Worm (Caenorhabditis elegans): ENCODE measurements around the gene snb-2.

The snb-2 gene

DNA sequence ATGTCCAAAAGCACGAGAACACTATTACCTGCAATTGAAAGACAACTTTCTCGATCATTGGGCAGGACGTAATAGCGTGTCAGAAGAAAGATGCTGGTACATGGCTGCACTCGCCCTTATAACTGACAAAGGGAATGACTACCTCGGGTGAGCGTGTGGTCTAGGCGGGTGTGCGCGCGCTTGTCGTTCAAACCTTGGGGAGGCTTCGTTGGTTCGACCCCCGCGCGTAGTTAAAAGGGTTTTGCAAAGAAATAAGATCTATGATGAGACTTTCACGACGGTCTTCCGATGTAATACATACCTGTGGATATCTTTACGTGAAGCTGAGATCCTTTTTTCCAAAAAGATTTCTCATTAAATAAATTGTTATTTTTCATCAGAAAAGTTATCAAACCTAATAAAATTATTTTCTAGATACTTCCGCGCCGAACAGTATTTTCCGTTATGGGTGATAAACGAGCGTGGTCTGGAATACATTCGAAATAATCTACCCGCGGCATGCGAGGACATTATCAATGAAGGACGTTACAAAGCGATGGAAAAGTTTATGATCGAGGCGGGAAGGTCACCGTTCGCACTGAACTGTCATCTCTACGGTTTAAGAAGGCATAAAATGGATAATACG is 42.1 kb downstream of the snb-2 start (continued):
- TF ChIP-seq madf-8 (GFP tag; conservative IDR thresholded peaks at IDR 0.05): peak; percentile 81
- TF ChIP-seq attf-6 (GFP tag; IDR thresholded peaks at IDR 0.05): peak; percentile 92
- peak; percentile 93 for TF ChIP-seq madf-10 (tag; optimal IDR thresholded peaks at IDR 0.05)
- TF ChIP-seq egrh-3 (GFP tag; IDR thresholded peaks at IDR 0.05): peak; percentile 82
- TF ChIP-seq bed-1 (GFP tag; IDR thresholded peaks at IDR 0.05): peak; percentile 100
- peak; percentile 58 for TF ChIP-seq F55B11.4 (tag; optimal IDR thresholded peaks at IDR 0.05; ENCODE audit: borderline replicate concordance, insufficient read depth)
- TF ChIP-seq hlh-26 (GFP tag; conservative IDR thresholded peaks at IDR 0.05): peak; percentile 87
- TF ChIP-seq nhr-27 (tag; optimal IDR thresholded peaks at IDR 0.05): peak; percentile 100
- peak; percentile 50 for TF ChIP-seq xnd-1 (tag; optimal IDR thresholded peaks at IDR 0.05)
- peak; percentile 86 for TF ChIP-seq snpc-1.1 (tag; optimal IDR thresholded peaks at IDR 0.05; ENCODE audit: insufficient read depth)
- TF ChIP-seq dox-1 (GFP tag; IDR thresholded peaks at IDR 0.05): peak; percentile 99
- peak; percentile 96 for TF ChIP-seq mes-4 (tag; optimal IDR thresholded peaks at IDR 0.05)
- peak; percentile 100 for TF ChIP-seq nhr-120 (GFP tag; IDR thresholded peaks at IDR 0.05)
- no peak for TF ChIP-seq unc-62 (GFP tag; optimal IDR thresholded peaks at IDR 0.05)
- TF ChIP-seq nfya-1 (tag; optimal IDR thresholded peaks at IDR 0.05; ENCODE audit: borderline replicate concordance, insufficient read depth): no peak
- peak; percentile 99 for TF ChIP-seq lin-26 (GFP tag; IDR thresholded peaks at IDR 0.05)
- TF ChIP-seq him-1 (tag; optimal IDR thresholded peaks at IDR 0.05): peak; percentile 99
- TF ChIP-seq rpc-1 (optimal IDR thresholded peaks at IDR 0.05): peak; percentile 100
- TF ChIP-seq rpc-1 (tag; optimal IDR thresholded peaks at IDR 0.05): peak; percentile 100
- TF ChIP-seq tbx-9 (tag; optimal IDR thresholded peaks at IDR 0.05; ENCODE audit: borderline replicate concordance): peak; percentile 99
- peak; percentile 89 for TF ChIP-seq akir-1 (GFP tag; optimal IDR thresholded peaks at IDR 0.05)
- peak; percentile 96 for TF ChIP-seq hmg-20 (GFP tag; IDR thresholded peaks at IDR 0.05)
- TF ChIP-seq madf-6 (GFP tag; IDR thresholded peaks at IDR 0.05): peak; percentile 92
- TF ChIP-seq hrde-1 (tag; optimal IDR thresholded peaks at IDR 0.05; ENCODE audit: borderline replicate concordance): peak; percentile 98
- TF ChIP-seq bed-2 (GFP tag; IDR thresholded peaks at IDR 0.05): peak; percentile 96
- peak; percentile 99 for TF ChIP-seq egl-18 (GFP tag; IDR thresholded peaks at IDR 0.05)
- peak; percentile 96 for TF ChIP-seq snpc-1.3 (tag; optimal IDR thresholded peaks at IDR 0.05; ENCODE audit: insufficient read depth)
- TF ChIP-seq ceh-100 (GFP tag; IDR thresholded peaks at IDR 0.05): peak; percentile 86
- TF ChIP-seq ztf-28 (GFP tag; IDR thresholded peaks at IDR 0.05): peak; percentile 97
- peak; percentile 100 for TF ChIP-seq fkh-3 (tag; optimal IDR thresholded peaks at IDR 0.05)
- peak; percentile 69 for TF ChIP-seq ama-1 (optimal IDR thresholded peaks at IDR 0.05)
- peak; percentile 95 to 96 for TF ChIP-seq ama-1 (GFP tag; optimal IDR thresholded peaks at IDR 0.05)
- peak; percentile 99 for TF ChIP-seq B0261.1 (tag; optimal IDR thresholded peaks at IDR 0.05)
- TF ChIP-seq T07F8.4 (tag; optimal IDR thresholded peaks at IDR 0.05): peak; percentile 96
- TF ChIP-seq lin-54 (GFP tag; optimal IDR thresholded peaks at IDR 0.05): peak; percentile 95
- TF ChIP-seq lin-35 (GFP tag; optimal IDR thresholded peaks at IDR 0.05): peak; percentile 13 to 79 (median 70)
- peak; percentile 99 for TF ChIP-seq athp-1 (tag; optimal IDR thresholded peaks at IDR 0.05)
- peak; percentile 80 for TF ChIP-seq ceh-91 (GFP tag; IDR thresholded peaks at IDR 0.05)
- TF ChIP-seq Y67H2A.10 (GFP tag; conservative IDR thresholded peaks at IDR 0.05): peak; percentile 87
- peak; percentile 100 for TF ChIP-seq F57A8.1 (GFP tag; optimal IDR thresholded peaks at IDR 0.05)
- TF ChIP-seq gei-17 (GFP tag; optimal IDR thresholded peaks at IDR 0.05): peak; percentile 93
- TF ChIP-seq ceh-27 (GFP tag; optimal IDR thresholded peaks at IDR 0.05): peak; percentile 99
- TF ChIP-seq unc-130 (GFP tag; optimal IDR thresholded peaks at IDR 0.05): peak; percentile 85
- TF ChIP-seq let-607 (tag; optimal IDR thresholded peaks at IDR 0.05): peak; percentile 84 to 90
- peak; percentile 97 for TF ChIP-seq atf-7 (tag; optimal IDR thresholded peaks at IDR 0.05)
- peak; percentile 97 for TF ChIP-seq attf-5 (GFP tag; optimal IDR thresholded peaks at IDR 0.05)
- TF ChIP-seq ZK185.1 (tag; optimal IDR thresholded peaks at IDR 0.05; ENCODE audit: poor library complexity, severe bottlenecking): peak; percentile 96

All from whole organism, young adult.